Worm (Caenorhabditis elegans): ENCODE results near the gene Y46C8AM.1.
A peak's percentile ranks its signal among the peaks of the same experiment; 100 is the strongest.
"Not testable (repeated sequence)": the region's sequence is repeated elsewhere in the genome, so short reads cannot be mapped to it uniquely, and the experiment has no call there.

Gene Y46C8AM.1

DNA sequence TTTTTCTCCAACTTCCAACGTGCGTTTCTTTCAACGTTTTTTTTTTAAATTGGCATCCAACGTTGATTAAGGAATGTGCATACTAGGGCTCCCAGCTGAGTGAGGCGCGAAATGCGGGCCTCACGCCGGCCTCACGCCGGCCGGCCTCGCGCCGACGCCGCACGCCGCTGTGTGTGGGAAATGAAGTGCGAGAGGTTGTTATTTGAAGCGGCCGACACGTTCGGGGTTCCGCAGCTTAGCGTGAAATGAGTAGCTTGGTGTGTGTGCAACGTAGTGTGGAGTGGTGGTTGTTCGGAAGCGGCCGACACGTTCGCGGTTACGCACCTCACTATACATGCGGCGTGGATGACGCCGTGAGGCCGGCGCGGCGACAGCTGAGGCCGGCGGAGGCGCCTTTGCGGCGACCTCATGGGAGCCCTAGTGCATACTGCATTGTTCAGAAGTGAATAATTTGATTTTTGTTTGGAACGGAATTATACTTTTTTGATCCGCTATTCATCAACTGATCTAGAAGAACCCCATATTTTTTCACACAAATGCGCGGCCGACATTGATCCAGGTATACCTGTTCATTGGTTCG is 15.2 kb upstream of the Y46C8AM.1 start:
- TF ChIP-seq snpc-4 (GFP tag; optimal IDR thresholded peaks at IDR 0.05), result not testable (repeated sequence)
- TF ChIP-seq snpc-4 (tag; optimal IDR thresholded peaks at IDR 0.05) (peak in 1 of 4 experiments; percentile 81), zfh-2 (GFP tag; conservative IDR thresholded peaks at IDR 0.05) (peak; percentile 86), hmg-1.2 (GFP tag; IDR thresholded peaks at IDR 0.05) (peak; percentile 37), egrh-3 (GFP tag; IDR thresholded peaks at IDR 0.05) (peak; percentile 74; the same call in 1 of the 2 replicates), dox-1 (GFP tag; IDR thresholded peaks at IDR 0.05) (peak; percentile 7; the same call in 1 of the 2 replicates), ztf-28 (GFP tag; IDR thresholded peaks at IDR 0.05) (0 out of 2 replicates have a peak, but pooled peaks have one; percentile 33)

DNA sequence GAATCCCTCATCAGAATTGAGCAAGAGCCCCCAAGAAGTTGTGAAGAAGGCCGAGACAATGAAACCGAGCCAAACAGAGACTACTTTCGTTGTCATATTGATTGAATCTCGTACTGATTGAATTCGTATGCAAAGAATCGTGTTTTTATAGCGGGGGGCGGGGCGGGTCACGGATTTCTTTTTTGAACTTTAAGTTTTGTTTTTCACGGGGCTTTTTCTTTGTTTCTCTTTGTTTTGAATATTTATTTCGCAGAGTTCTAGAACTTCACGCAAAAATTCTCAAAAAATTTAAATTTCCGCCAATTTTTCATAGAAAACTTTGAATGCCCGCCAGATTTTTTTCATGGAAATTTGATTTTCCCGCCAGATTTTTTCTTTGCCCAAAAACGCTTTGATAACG is 6.6 kb upstream of the Y46C8AM.1 start, which contains the start of gene clec-73:
clec-73 (minus strand) TSS at position 101 of the 400 bp plus-strand sequence.
- TF ChIP-seq nhr-90 (tag; optimal IDR thresholded peaks at IDR 0.05), result no peak

DNA sequence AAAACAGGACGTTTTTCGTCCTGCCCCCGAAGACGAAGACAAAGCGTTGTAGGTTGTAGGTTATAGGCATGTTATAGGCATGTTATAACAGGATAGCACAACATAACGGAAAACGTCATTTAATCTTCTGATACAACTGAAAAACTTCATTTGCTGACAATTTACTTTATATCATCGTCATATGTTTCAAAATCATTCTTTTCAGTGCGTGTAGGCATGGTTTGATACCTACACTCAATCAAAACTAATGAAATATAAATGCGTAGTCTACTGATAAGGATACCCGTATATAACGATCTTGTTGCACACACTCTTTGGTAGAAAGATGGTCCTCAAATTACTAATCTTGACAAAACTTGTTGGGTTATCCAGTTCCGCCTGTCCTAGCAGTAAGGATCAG is 6.0 kb upstream of the Y46C8AM.1 start, which contains the start of gene clec-74:
clec-74 (plus strand) TSS at position 301 of the 400 bp plus-strand sequence.
- TF ChIP-seq hmg-20 (GFP tag; IDR thresholded peaks at IDR 0.05), result no peak
- TF ChIP-seq xnd-1 (tag; optimal IDR thresholded peaks at IDR 0.05), result no peak
- TF ChIP-seq K12H6.12 (tag; optimal IDR thresholded peaks at IDR 0.05), result no peak
- no peak for TF ChIP-seq ceh-91 (GFP tag; IDR thresholded peaks at IDR 0.05)
- no peak for TF ChIP-seq aptf-2 (GFP tag; conservative IDR thresholded peaks at IDR 0.05)
- no peak for TF ChIP-seq K11D2.4 (GFP tag; IDR thresholded peaks at IDR 0.05)
- no peak for TF ChIP-seq atf-7 (tag; optimal IDR thresholded peaks at IDR 0.05)
- no peak for TF ChIP-seq lir-1 (GFP tag; conservative IDR thresholded peaks at IDR 0.05)
- TF ChIP-seq him-1 (tag; optimal IDR thresholded peaks at IDR 0.05), result no peak
- TF ChIP-seq F52B5.7 (tag; optimal IDR thresholded peaks at IDR 0.05), result no peak
- TF ChIP-seq snpc-4 (GFP tag; optimal IDR thresholded peaks at IDR 0.05), result no peak
- TF ChIP-seq snpc-4 (tag; optimal IDR thresholded peaks at IDR 0.05), result no peak
- TF ChIP-seq egl-44 (GFP tag; IDR thresholded peaks at IDR 0.05), result no peak

DNA sequence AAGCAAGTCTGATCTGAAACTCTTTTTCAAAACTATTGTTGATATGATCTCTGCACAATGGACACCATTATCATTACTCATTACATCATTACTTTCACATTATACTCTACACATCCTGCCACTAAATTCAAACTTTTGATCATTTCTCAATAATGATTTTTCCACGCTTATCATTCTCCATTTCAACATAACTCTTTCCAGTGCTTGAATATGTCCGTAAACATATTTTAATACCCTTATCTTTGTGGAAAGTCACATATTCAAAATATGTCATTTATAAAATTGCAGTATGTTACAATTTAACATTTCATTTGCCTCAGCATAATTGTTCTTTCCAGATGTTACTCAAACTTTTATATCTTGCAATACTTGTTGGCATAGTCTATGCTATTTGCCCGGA is 2.3 kb upstream of the Y46C8AM.1 start, which contains the start of gene clec-75:
clec-75 (plus strand) TSS at position 339 of the 400 bp plus-strand sequence.
- peak; percentile 36 for TF ChIP-seq nhr-80 (tag; optimal IDR thresholded peaks at IDR 0.05)
- TF ChIP-seq F39B2.1 (GFP tag; IDR thresholded peaks at IDR 0.05), result no peak

DNA sequence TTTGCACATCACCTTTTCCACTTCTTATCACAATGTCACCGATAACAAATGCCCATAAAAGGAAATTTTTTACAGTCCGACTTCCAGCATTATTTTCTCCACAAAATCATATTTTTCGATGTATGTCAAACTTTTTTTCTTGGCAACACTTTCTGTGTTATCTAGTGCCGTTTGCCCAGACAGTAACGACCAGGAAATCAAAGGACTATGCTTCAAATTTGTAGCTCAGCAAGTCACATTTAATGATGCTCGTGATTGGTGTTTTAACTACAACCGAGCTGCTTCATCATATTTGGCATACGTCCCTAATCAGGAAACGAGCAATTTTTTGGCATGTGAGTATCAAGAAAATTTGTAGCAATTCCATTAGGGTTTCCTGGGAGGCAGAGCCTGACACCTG is 814 bp downstream of the Y46C8AM.1 start:
- TF ChIP-seq nhr-80 (tag; optimal IDR thresholded peaks at IDR 0.05) (peak; percentile 13), die-1 (tag; optimal IDR thresholded peaks at IDR 0.05) (no peak), snpc-4 (GFP tag; optimal IDR thresholded peaks at IDR 0.05) (no peak), snpc-4 (tag; optimal IDR thresholded peaks at IDR 0.05) (no peak), hrde-1 (tag; optimal IDR thresholded peaks at IDR 0.05; ENCODE audit: borderline replicate concordance) (no peak)

DNA sequence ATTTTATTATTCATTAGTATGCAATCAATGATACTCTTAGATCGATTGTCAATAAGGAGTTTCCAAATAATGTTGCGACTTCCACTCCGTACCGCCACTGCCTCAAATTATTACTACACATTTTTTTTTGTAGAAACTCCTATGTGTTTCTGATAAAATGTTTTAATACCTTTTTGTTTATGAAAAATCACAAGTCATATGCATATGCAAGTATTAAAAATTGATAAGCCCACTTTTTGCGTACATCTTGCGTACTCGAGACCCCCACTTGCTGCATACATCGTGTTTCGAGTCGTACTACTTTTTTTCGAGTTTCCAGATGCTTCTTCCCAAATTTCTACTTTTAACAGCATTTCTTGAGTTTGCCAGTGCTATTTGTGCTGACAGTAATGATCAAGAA is 2.3 kb downstream of the Y46C8AM.1 start, which contains the start of gene clec-76:
clec-76 (plus strand) TSS at position 234 of the 400 bp plus-strand sequence.
- TF ChIP-seq fkh-3 (tag; optimal IDR thresholded peaks at IDR 0.05) (no peak), nfyb-1 (GFP tag; IDR thresholded peaks at IDR 0.05) (no peak), ets-4 (GFP tag; optimal IDR thresholded peaks at IDR 0.05) (no peak), ceh-91 (GFP tag; IDR thresholded peaks at IDR 0.05) (no peak), Y53F4B.3 (GFP tag; IDR thresholded peaks at IDR 0.05) (no peak), ceh-40 (GFP tag; IDR thresholded peaks at IDR 0.05) (no peak), lin-40 (tag; optimal IDR thresholded peaks at IDR 0.05) (no peak), ccch-3 (GFP tag; optimal IDR thresholded peaks at IDR 0.05) (no peak), egl-44 (GFP tag; IDR thresholded peaks at IDR 0.05) (no peak)

Data from whole organism, young adult.